Worm (Caenorhabditis elegans): ENCODE data around the gene npp-27.

ce11 chrIV:7954006-7954405 lies 44.0 kb upstream of the npp-27 start:
- TF ChIP-seq nhr-28 (tag; optimal IDR thresholded peaks at IDR 0.05) (no peak), ceh-39 (tag; optimal IDR thresholded peaks at IDR 0.05) (no peak), mab-5 (tag; optimal IDR thresholded peaks at IDR 0.05) (no peak), lsy-2 (tag; optimal IDR thresholded peaks at IDR 0.05) (no peak), unc-62 (GFP tag; optimal IDR thresholded peaks at IDR 0.05) (no peak), flh-1 (GFP tag; optimal IDR thresholded peaks at IDR 0.05) (no peak), mep-1 (tag; optimal IDR thresholded peaks at IDR 0.05) (no peak), blmp-1 (tag; optimal IDR thresholded peaks at IDR 0.05) (no peak), pha-4 (tag; optimal IDR thresholded peaks at IDR 0.05) (no peak)
